Worm (Caenorhabditis elegans): ENCODE results near the gene des-2.

- TF ChIP-seq mep-1 (tag; optimal IDR thresholded peaks at IDR 0.05): no peak
- no peak for TF ChIP-seq ama-1 (optimal IDR thresholded peaks at IDR 0.05)
- no peak for TF ChIP-seq nhr-76 (tag; optimal IDR thresholded peaks at IDR 0.05)
- TF ChIP-seq lin-39 (tag; optimal IDR thresholded peaks at IDR 0.05): no peak
- no peak for TF ChIP-seq blmp-1 (tag; optimal IDR thresholded peaks at IDR 0.05)
- no peak for TF ChIP-seq aly-2 (tag; optimal IDR thresholded peaks at IDR 0.05)
- TF ChIP-seq alr-1 (tag; optimal IDR thresholded peaks at IDR 0.05; ENCODE audit: borderline replicate concordance): no peak
- no peak for TF ChIP-seq fos-1 (tag; optimal IDR thresholded peaks at IDR 0.05)
- peak; percentile 0 for TF ChIP-seq nhr-47 (tag; optimal IDR thresholded peaks at IDR 0.05)
- TF ChIP-seq skn-1 (tag; optimal IDR thresholded peaks at IDR 0.05): no peak
- no peak for TF ChIP-seq nhr-11 (tag; optimal IDR thresholded peaks at IDR 0.05)
- no peak for TF ChIP-seq mef-2 (tag; optimal IDR thresholded peaks at IDR 0.05)
- TF ChIP-seq ces-1 (GFP tag; optimal IDR thresholded peaks at IDR 0.05): no peak
- TF ChIP-seq lsy-2 (tag; optimal IDR thresholded peaks at IDR 0.05): no peak
Measured at ce11 chrV:11445375-11445774, 23.9 kb upstream of the des-2 start.
